Fruit fly (Drosophila melanogaster): ENCODE data around the gene skd.
A peak's percentile ranks its signal among the peaks of the same experiment; 100 is the strongest.

DNA sequence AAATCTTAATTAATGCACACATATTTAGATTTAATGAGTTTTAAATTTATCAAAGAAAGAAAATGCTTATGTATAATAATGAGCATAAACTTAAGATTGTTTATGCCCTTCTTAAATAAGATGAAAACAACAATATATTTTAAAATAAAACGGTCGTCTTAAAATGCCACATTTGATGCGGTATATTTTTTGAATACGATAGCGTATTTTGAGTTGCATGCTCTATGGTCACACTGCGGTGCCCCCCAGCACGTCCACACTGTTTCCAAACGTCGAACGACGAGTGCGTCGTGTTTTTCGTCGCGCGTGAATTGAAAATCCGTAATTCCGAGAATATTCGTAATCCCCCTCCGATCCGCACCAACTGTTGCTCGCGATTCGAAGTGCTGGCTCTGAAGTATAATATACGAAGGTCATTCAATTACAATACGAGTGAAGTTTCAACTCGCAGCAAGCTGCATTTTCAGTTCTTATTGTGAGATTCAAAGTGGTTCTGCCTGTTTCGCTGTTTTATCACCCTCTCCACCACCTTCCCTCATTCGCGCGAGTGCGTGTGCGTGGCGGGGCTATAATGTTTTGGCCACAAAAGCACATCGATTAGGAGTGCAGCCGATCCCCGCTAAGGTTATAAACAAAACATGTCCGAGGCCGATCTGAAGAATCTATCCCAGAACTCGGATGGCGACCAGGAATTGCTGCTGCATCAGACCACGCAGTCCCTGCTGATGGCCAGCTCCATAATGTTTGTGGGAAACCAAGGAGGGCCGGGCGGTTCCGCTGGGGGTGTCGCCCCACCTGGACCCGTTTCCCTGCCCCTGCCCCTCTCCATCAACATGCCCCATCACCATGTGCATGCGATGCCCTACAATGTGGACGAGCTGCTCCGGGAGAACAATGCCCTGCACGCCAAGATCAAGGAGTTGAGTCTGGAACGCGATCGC is 7.3 kb upstream of the skd start, which contains the start of gene siz:
- TF ChIP-seq HLH106 (tag; optimal IDR thresholded peaks at IDR 0.05): peak; percentile 3
- TF ChIP-seq h (GFP tag; optimal IDR thresholded peaks at IDR 0.05): peak; percentile 23
- TF ChIP-seq Abd-B (GFP tag; optimal IDR thresholded peaks at IDR 0.05): no peak
- TF ChIP-seq tai (GFP tag; optimal IDR thresholded peaks at IDR 0.05): no peak
- no peak for TF ChIP-seq Mio (GFP tag; optimal IDR thresholded peaks at IDR 0.05)
- no peak for TF ChIP-seq OdsH (GFP tag; optimal IDR thresholded peaks at IDR 0.05)
- no peak for TF ChIP-seq N (GFP tag; optimal IDR thresholded peaks at IDR 0.05)
- no peak for TF ChIP-seq jim (GFP tag; optimal IDR thresholded peaks at IDR 0.05)
- no peak for TF ChIP-seq Dif (GFP tag; optimal IDR thresholded peaks at IDR 0.05; ENCODE audit: partially characterized antibody)
- peak; percentile 39 for TF ChIP-seq Sp1 (GFP tag; optimal IDR thresholded peaks at IDR 0.05)
- TF ChIP-seq lola (GFP tag; optimal IDR thresholded peaks at IDR 0.05): no peak
- TF ChIP-seq Myc (optimal IDR thresholded peaks at IDR 0.05): no peak
- TF ChIP-seq woc (GFP tag; optimal IDR thresholded peaks at IDR 0.05): peak; percentile 33
- TF ChIP-seq sage (GFP tag; optimal IDR thresholded peaks at IDR 0.05): no peak
